Fruit fly (Drosophila melanogaster) whole organism, embryonic: Measurements from ENCODE around the gene CG7294.

Experiments used
- Adf1 ChIP-seq: fragments of 200-800 bp; sonication (Bioruptor generic); IDR thresholded peaks from 2 replicates; pipeline ENCODE4 v1.3.6; 2022; ENCODE audit warnings: missing biosample characterization, missing genetic modification characterization
- Aef1 ChIP-seq: fragments of 200-800 bp; sonication (Bioruptor generic); IDR thresholded peaks from 3 replicates; pipeline ENCODE4 v1.3.6; 2022; ENCODE audit warnings: missing biosample characterization, missing genetic modification characterization
- Atf-2 ChIP-seq: fragments of 200-800 bp; sonication (Bioruptor generic); optimal IDR thresholded peaks from 2 replicates; lab custom pipeline; 2016; ENCODE audit warnings: missing biosample characterization, missing genetic modification characterization
- CG10366 ChIP-seq: fragments of 200-800 bp; sonication (Bioruptor generic); IDR thresholded peaks from 2 replicates; pipeline ENCODE4 v1.3.6; 2022; ENCODE audit warnings: missing biosample characterization, missing genetic modification characterization
- CG10462 ChIP-seq: fragments of 200-800 bp; sonication (Bioruptor generic); optimal IDR thresholded peaks from 2 replicates; lab custom pipeline; 2016; ENCODE audit warnings: missing biosample characterization, missing genetic modification characterization
- CG10654 ChIP-seq: fragments of 200-800 bp; sonication (Bioruptor generic); optimal IDR thresholded peaks from 2 replicates; lab custom pipeline; 2016; ENCODE audit warnings: missing biosample characterization, missing genetic modification characterization
- CG14441 ChIP-seq: fragments of 200-800 bp; sonication (Bioruptor generic); IDR thresholded peaks from 2 replicates; pipeline ENCODE4 v1.3.6; 2022; ENCODE audit warnings: missing biosample characterization, missing genetic modification characterization
- CG14710 ChIP-seq: fragments of 200-800 bp; sonication (Bioruptor generic); optimal IDR thresholded peaks from 3 replicates; lab custom pipeline; 2019; ENCODE audit warnings: missing biosample characterization, mild to moderate bottlenecking, missing genetic modification characterization, moderate library complexity
- CG14860 ChIP-seq: fragments of 200-800 bp; sonication (Bioruptor generic); IDR thresholded peaks from 3 replicates; pipeline ENCODE4 v1.3.6; 2022; ENCODE audit warnings: missing biosample characterization, missing genetic modification characterization; ENCODE audit not compliant: partially characterized antibody
- CG17568 ChIP-seq: fragments of 200-800 bp; sonication (Bioruptor generic); optimal IDR thresholded peaks from 2 replicates; lab custom pipeline; 2018; ENCODE audit warnings: missing biosample characterization, mild to moderate bottlenecking, missing genetic modification characterization, moderate library complexity
- CG4730 ChIP-seq: fragments of 200-800 bp; sonication (Bioruptor generic); IDR thresholded peaks from 2 replicates; pipeline ENCODE4 v1.3.6; 2022; ENCODE audit warnings: missing biosample characterization, missing genetic modification characterization
- CG8089 ChIP-seq: fragments of 200-800 bp; sonication (Bioruptor generic); optimal IDR thresholded peaks from 3 replicates; lab custom pipeline; 2016; ENCODE audit warnings: missing biosample characterization, missing genetic modification characterization
- CG8359 ChIP-seq: fragments of 200-800 bp; sonication (Bioruptor generic); optimal IDR thresholded peaks from 2 replicates; lab custom pipeline; 2017; ENCODE audit warnings: missing biosample characterization, mild to moderate bottlenecking, missing genetic modification characterization, borderline replicate concordance
- CG8388 ChIP-seq: fragments of 200-800 bp; sonication (Bioruptor generic); optimal IDR thresholded peaks from 2 replicates; lab custom pipeline; 2019; ENCODE audit warnings: missing biosample characterization, mild to moderate bottlenecking, missing genetic modification characterization, moderate library complexity
- CG9932 ChIP-seq: fragments of 200-800 bp; sonication (Bioruptor generic); IDR thresholded peaks from 2 replicates; pipeline ENCODE4 v1.3.6; 2022; ENCODE audit warnings: missing biosample characterization, missing genetic modification characterization
- D19A ChIP-seq: fragments of 200-800 bp; optimal IDR thresholded peaks from 3 replicates; lab custom pipeline; 2019; ENCODE audit warnings: missing biosample characterization, mild to moderate bottlenecking, missing genetic modification characterization, moderate library complexity
- Deaf1 ChIP-seq: fragments of 200-800 bp; optimal IDR thresholded peaks from 3 replicates; lab custom pipeline; 2019; ENCODE audit warnings: missing biosample characterization, mild to moderate bottlenecking, missing genetic modification characterization, moderate library complexity
- Dek ChIP-seq: fragments of 200-800 bp; sonication (Bioruptor generic); optimal IDR thresholded peaks from 3 replicates; lab custom pipeline; 2019; ENCODE audit warnings: missing biosample characterization, mild to moderate bottlenecking, missing genetic modification characterization, moderate library complexity
- E2f2 ChIP-seq: fragments of 200-800 bp; sonication (Bioruptor generic); IDR thresholded peaks from 2 replicates; pipeline ENCODE4 v1.3.6; 2022; ENCODE audit warnings: missing biosample characterization, missing genetic modification characterization
- H15 ChIP-seq: fragments of 200-800 bp; sonication (Bioruptor generic); IDR thresholded peaks from 3 replicates; pipeline ENCODE4 v1.3.6; 2022; ENCODE audit warnings: missing biosample characterization, missing genetic modification characterization
- HLH4C ChIP-seq: fragments of 200-800 bp; sonication (Bioruptor generic); IDR thresholded peaks from 3 replicates; pipeline ENCODE4 v1.3.6; 2022; ENCODE audit warnings: missing biosample characterization, missing genetic modification characterization; ENCODE audit not compliant: partially characterized antibody
- Hr51 ChIP-seq, 2 experiments: fragments of 200-800 bp; sonication (Bioruptor generic); optimal IDR thresholded peaks; 2 replicates in 1 of 2; 3 replicates in 1 of 2; lab custom pipeline; 2016 to 2018; ENCODE audit warnings: missing biosample characterization in 2 of 2, missing genetic modification characterization in 2 of 2, mild to moderate bottlenecking in 1 of 2, moderate library complexity in 1 of 2
- Jarid2 ChIP-seq: fragments of 200-800 bp; sonication (Bioruptor generic); optimal IDR thresholded peaks from 3 replicates; lab custom pipeline; 2017; ENCODE audit warnings: mild to moderate bottlenecking, missing biosample characterization, missing genetic modification reagents, missing genetic modification characterization
- Med ChIP-seq: fragments of 200-800 bp; sonication (Bioruptor generic); peaks from one replicate; lab custom pipeline; 2016; ENCODE audit warnings: missing biosample characterization, missing genetic modification characterization, mild to moderate bottlenecking, inconsistent platforms, moderate library complexity
- Myb ChIP-seq: fragments of 200-800 bp; sonication (Bioruptor generic); optimal IDR thresholded peaks from 2 replicates; lab custom pipeline; 2016; ENCODE audit warnings: missing biosample characterization, missing genetic modification characterization
- Rfx ChIP-seq: fragments of 200-800 bp; sonication (Bioruptor generic); IDR thresholded peaks from 2 replicates; pipeline ENCODE4 v1.3.6; 2022; ENCODE audit warnings: missing biosample characterization, missing genetic modification characterization
- Scr ChIP-seq: fragments of 200-800 bp; sonication (Bioruptor generic); IDR thresholded peaks from 2 replicates; pipeline ENCODE4 v1.3.6; 2022; ENCODE audit warnings: missing biosample characterization, missing genetic modification characterization; ENCODE audit not compliant: partially characterized antibody
- Taf1 ChIP-seq: fragments of 200-800 bp; sonication (Bioruptor generic); IDR thresholded peaks from 2 replicates; pipeline ENCODE4 v1.3.6; 2022; ENCODE audit warnings: missing biosample characterization, missing genetic modification characterization
- YL-1 ChIP-seq: fragments of 200-800 bp; sonication (Bioruptor generic); optimal IDR thresholded peaks from 3 replicates; lab custom pipeline; 2017; ENCODE audit warnings: missing biosample characterization, mild to moderate bottlenecking, missing genetic modification characterization
- amos ChIP-seq: fragments of 200-800 bp; sonication (Bioruptor generic); IDR thresholded peaks from 2 replicates; pipeline ENCODE4 v1.3.6; 2022; ENCODE audit warnings: missing biosample characterization, missing genetic modification characterization; ENCODE audit not compliant: partially characterized antibody
- bbx ChIP-seq: fragments of 200-800 bp; sonication (Bioruptor generic); IDR thresholded peaks from 2 replicates; pipeline ENCODE4 v1.3.6; 2022; ENCODE audit warnings: missing biosample characterization, missing genetic modification characterization; ENCODE audit not compliant: partially characterized antibody
- cad ChIP-seq: fragments of >200 bp; optimal IDR thresholded peaks from 2 replicates; lab custom pipeline; 2017; ENCODE audit warnings: missing biosample characterization, missing genetic modification characterization
- chif ChIP-seq, 2 experiments: fragments of 200-800 bp; sonication (Bioruptor generic); optimal IDR thresholded peaks; 3 replicates each; lab custom pipeline; 2016; ENCODE audit warnings: missing biosample characterization in 2 of 2, missing genetic modification characterization in 2 of 2
- corto ChIP-seq: fragments of 200-800 bp; sonication (Bioruptor generic); optimal IDR thresholded peaks from 2 replicates; lab custom pipeline; 2016; ENCODE audit warnings: missing biosample characterization, mild to moderate bottlenecking, missing genetic modification characterization, moderate library complexity
- crol ChIP-seq: fragments of 200-800 bp; sonication (Bioruptor generic); IDR thresholded peaks from 2 replicates; pipeline ENCODE4 v1.3.6; 2022; ENCODE audit warnings: missing biosample characterization, missing genetic modification characterization
- crp ChIP-seq, 2 experiments: fragments of 200-800 bp; sonication (Bioruptor generic); optimal IDR thresholded peaks; 2 replicates in 1 of 2; 3 replicates in 1 of 2; lab custom pipeline; 2017; ENCODE audit warnings: missing biosample characterization in 2 of 2, missing genetic modification characterization in 2 of 2, mild to moderate bottlenecking in 1 of 2, moderate library complexity in 1 of 2
- esg ChIP-seq: fragments of 200-800 bp; sonication (Bioruptor generic); conservative IDR thresholded peaks from 2 replicates; pipeline ENCODE4 v1.3.6; 2022; ENCODE audit warnings: missing biosample characterization, missing genetic modification characterization
- eyg ChIP-seq: fragments of 200-800 bp; sonication (Bioruptor generic); optimal IDR thresholded peaks from 3 replicates; lab custom pipeline; 2016; ENCODE audit warnings: missing biosample characterization, missing genetic modification characterization
- ftz-f1 ChIP-seq: fragments of 200-800 bp; sonication (Bioruptor generic); optimal IDR thresholded peaks from 2 replicates; lab custom pipeline; 2016; ENCODE audit warnings: missing biosample characterization, missing genetic modification characterization
- insv ChIP-seq, 2 experiments: fragments of 200-800 bp; sonication (Bioruptor generic); optimal IDR thresholded peaks; 3 replicates each; lab custom pipeline; 2016 to 2018; ENCODE audit warnings: missing biosample characterization in 2 of 2, missing genetic modification characterization in 2 of 2
- lola ChIP-seq, 3 experiments: fragments of >200 bp in 2 of 3; fragments of 200-800 bp in 1 of 3; sonication (Bioruptor generic) in 1 of 3; optimal IDR thresholded peaks; 2 replicates each; lab custom pipeline; 2017 to 2019; ENCODE audit warnings: missing biosample characterization in 3 of 3, missing genetic modification characterization in 3 of 3, mild to moderate bottlenecking in 1 of 3, moderate library complexity in 1 of 3
- p53 ChIP-seq: fragments of 200-800 bp; sonication (Bioruptor generic); optimal IDR thresholded peaks from 2 replicates; lab custom pipeline; 2016; ENCODE audit warnings: missing biosample characterization, missing genetic modification characterization
- pho ChIP-seq: fragments of 200-800 bp; sonication (Bioruptor generic); optimal IDR thresholded peaks from 2 replicates; lab custom pipeline; 2016; ENCODE audit warnings: missing biosample characterization, missing genetic modification characterization
- phol ChIP-seq: fragments of 200-800 bp; sonication (Bioruptor generic); optimal IDR thresholded peaks from 3 replicates; lab custom pipeline; 2018; ENCODE audit warnings: missing biosample characterization, mild to moderate bottlenecking, missing genetic modification characterization, moderate library complexity
- prd ChIP-seq, 3 experiments: fragments of >200 bp in 2 of 3; fragments of 200-800 bp in 1 of 3; sonication (Bioruptor generic) in 1 of 3; optimal IDR thresholded peaks in 2 of 3; IDR thresholded peaks in 1 of 3; 2 replicates in 2 of 3; 3 replicates in 1 of 3; pipeline versions ENCODE4 v1.3.6 to Lab custom; 2017 to 2022; ENCODE audit warnings: missing biosample characterization in 1 of 3, missing genetic modification characterization in 1 of 3
- ranshi ChIP-seq: fragments of 200-800 bp; sonication (Bioruptor generic); IDR thresholded peaks from 2 replicates; pipeline ENCODE4 v1.3.6; 2022; ENCODE audit warnings: missing biosample characterization, missing genetic modification characterization
- ssp ChIP-seq: fragments of 200-800 bp; sonication (Bioruptor generic); IDR thresholded peaks from 2 replicates; pipeline ENCODE4 v1.3.6; 2022; ENCODE audit warnings: missing biosample characterization, missing genetic modification characterization

The CG7294 gene

dm6 chr2L:10735923-10736322, 46.9 kb upstream of the CG7294 start, which contains the start of gene Nup107 (continued):
- TF ChIP-seq phol (peak; percentile 62), corto (GFP tag; lab: Kevin White, UChicago) (no peak), CG10462 (no peak), E2f2 (GFP tag; lab: Robert Waterston, UW) (peak; percentile 73), CG8388 (GFP tag; lab: Kevin White, UChicago) (no peak)

- TF ChIP-seq Med (peak; percentile 85), insv (GFP tag; optimal IDR thresholded peaks at IDR 0.05; lab: Kevin White, UChicago) (peak in 1 of 2 experiments; percentile 86), H15 (GFP tag; lab: Robert Waterston, UW) (no peak), ssp (GFP tag; lab: Robert Waterston, UW) (peak; percentile 19; the same call in 1 of the 2 replicates), CG17568 (GFP tag; lab: Kevin White, UChicago) (no peak), Jarid2 (GFP tag; lab: Kevin White, UChicago) (no peak), Deaf1 (tag; lab: Kevin White, UChicago) (no peak), Scr (GFP tag; lab: Robert Waterston, UW) (peak; percentile 92), Adf1 (GFP tag; lab: Robert Waterston, UW) (no peak), chif (GFP tag; optimal IDR thresholded peaks at IDR 0.05; lab: Kevin White, UChicago) (peak in 1 of 2 experiments; percentile 44), eyg (no peak), CG10654 (GFP tag; lab: Kevin White, UChicago) (peak; percentile 37), YL-1 (GFP tag; lab: Kevin White, UChicago) (peak; percentile 88), prd (optimal IDR thresholded peaks at IDR 0.05; lab: Kevin White, UChicago) (no peak), prd (GFP tag; IDR thresholded peaks at IDR 0.05; lab: Robert Waterston, UW) (peak; percentile 62), HLH4C (GFP tag; lab: Robert Waterston, UW) (peak; percentile 86), CG10366 (GFP tag; lab: Robert Waterston, UW) (peak; percentile 30; the same call in 1 of the 2 replicates), ranshi (peak; percentile 47; the same call in 1 of the 2 replicates), Hr51 (GFP tag; optimal IDR thresholded peaks at IDR 0.05; lab: Kevin White, UChicago) (peak in 1 of 2 experiments; percentile 30), Myb (GFP tag; lab: Kevin White, UChicago) (peak; percentile 46), Taf1 (no peak), Atf-2 (GFP tag; lab: Kevin White, UChicago) (peak; percentile 24), CG4730 (peak; percentile 32; the same call in 1 of the 2 replicates), CG8089 (GFP tag; lab: Kevin White, UChicago) (no peak), Rfx (GFP tag; lab: Robert Waterston, UW) (peak; percentile 71), CG14860 (GFP tag; lab: Robert Waterston, UW) (peak; percentile 86), crol (no peak), p53 (GFP tag; lab: Kevin White, UChicago) (no peak), pho (GFP tag; lab: Kevin White, UChicago) (peak; percentile 48), crp (GFP tag; optimal IDR thresholded peaks at IDR 0.05; lab: Kevin White, UChicago) (peak in 1 of 2 experiments; percentile 30), CG14710 (tag; lab: Kevin White, UChicago) (peak; percentile 85), CG9932 (GFP tag; lab: Robert Waterston, UW) (peak; percentile 69), lola (GFP tag; optimal IDR thresholded peaks at IDR 0.05; lab: Kevin White, UChicago) (peak in 1 of 3 experiments; percentile 50), esg (GFP tag; lab: Robert Waterston, UW) (0 out of 2 replicates have a peak, but pooled peaks have one; percentile 19), bbx (GFP tag; lab: Robert Waterston, UW) (peak; percentile 73), amos (GFP tag; lab: Robert Waterston, UW) (peak; percentile 74), ftz-f1 (no peak), Dek (tag; lab: Kevin White, UChicago) (peak; percentile 16), cad (GFP tag; lab: Kevin White, UChicago) (no peak), D19A (tag; lab: Kevin White, UChicago) (no peak), Aef1 (GFP tag; lab: Robert Waterston, UW) (peak; percentile 36; the same call in 1 of the 3 replicates), CG14441 (peak; percentile 53; the same call in 1 of the 2 replicates), CG8359 (GFP tag; lab: Kevin White, UChicago) (no peak)
Measured at dm6 chr2L:10732343-10732808, 43.3 kb upstream of the CG7294 start, which contains the start of the genes EMC3 and Dpy-30L1. Gene EMC3 (minus strand): TSS chr2L:10732423. Gene Dpy-30L1 (plus strand): TSS chr2L:10732653.
